Worm (Caenorhabditis elegans) whole organism, late embryonic: ENCODE measurements around the gene irld-55.

Experiments used
- C38D4.7 ChIP-seq: fragments of 200-800 bp; sonication (Bioruptor generic); optimal IDR thresholded peaks from 2 replicates; lab custom pipeline; 2018; ENCODE audit warnings: mild to moderate bottlenecking, missing genetic modification characterization, moderate library complexity, missing compliant biosample characterization
- F13H6.1 ChIP-seq: sonication (generic microtip); optimal IDR thresholded peaks from 2 replicates; lab custom pipeline; 2016; ENCODE audit warnings: missing genetic modification characterization, missing compliant biosample characterization
- K02D7.2 ChIP-seq: sonication (generic microtip); optimal IDR thresholded peaks from 2 replicates; lab custom pipeline; 2017; ENCODE audit warnings: mild to moderate bottlenecking, missing genetic modification characterization, missing compliant biosample characterization
- K09A11.1 ChIP-seq: sonication (generic microtip); optimal IDR thresholded peaks from 2 replicates; lab custom pipeline; 2017; ENCODE audit warnings: antibody characterized with exemption, mild to moderate bottlenecking, missing genetic modification characterization, missing compliant biosample characterization; ENCODE audit not compliant: insufficient read depth
- T23F11.4 ChIP-seq: fragments of 200-800 bp; sonication (Bioruptor generic); optimal IDR thresholded peaks from 2 replicates; lab custom pipeline; 2018; ENCODE audit warnings: mild to moderate bottlenecking, missing genetic modification characterization, missing compliant biosample characterization
- Y22D7AL.16 ChIP-seq: sonication (generic microtip); optimal IDR thresholded peaks from 2 replicates; lab custom pipeline; 2016; ENCODE audit warnings: missing genetic modification characterization, missing compliant biosample characterization
- ama-1 ChIP-seq: fragments of 150-350 bp; optimal IDR thresholded peaks from 2 replicates; lab custom pipeline; 2014
- ceh-14 ChIP-seq: sonication (generic microtip); optimal IDR thresholded peaks from 2 replicates; lab custom pipeline; 2016; ENCODE audit warnings: missing genotype, missing genetic modification characterization, missing compliant biosample characterization
- ceh-18 ChIP-seq: sonication (generic microtip); optimal IDR thresholded peaks from 2 replicates; lab custom pipeline; 2016; ENCODE audit warnings: missing genetic modification characterization, missing compliant biosample characterization
- ceh-19 ChIP-seq: fragments of 200-800 bp; sonication (Bioruptor generic); optimal IDR thresholded peaks from 2 replicates; lab custom pipeline; 2018; ENCODE audit warnings: mild to moderate bottlenecking, missing genetic modification characterization, missing compliant biosample characterization
- ceh-2 ChIP-seq: sonication (generic microtip); optimal IDR thresholded peaks from 2 replicates; lab custom pipeline; 2016; ENCODE audit warnings: missing genotype, missing genetic modification characterization, missing compliant biosample characterization
- ceh-22 ChIP-seq: sonication (generic microtip); optimal IDR thresholded peaks from 2 replicates; lab custom pipeline; 2017; ENCODE audit warnings: missing biosample characterization, missing genetic modification characterization
- ceh-24 ChIP-seq: sonication (generic microtip); optimal IDR thresholded peaks from 2 replicates; lab custom pipeline; 2016; ENCODE audit warnings: mild to moderate bottlenecking, missing genetic modification characterization, missing compliant biosample characterization
- ceh-45 ChIP-seq: fragments of 200-800 bp; sonication (Bioruptor generic); IDR thresholded peaks from 2 replicates; pipeline ENCODE4 v1.3.6; 2022; ENCODE audit warnings: missing genetic modification reagents, missing genetic modification characterization, missing compliant biosample characterization
- ceh-6 ChIP-seq: fragments of 200-800 bp; sonication (Bioruptor generic); optimal IDR thresholded peaks from 2 replicates; lab custom pipeline; 2018; ENCODE audit warnings: mild to moderate bottlenecking, missing genetic modification characterization, missing compliant biosample characterization
- ceh-9 ChIP-seq: sonication (generic microtip); optimal IDR thresholded peaks from 2 replicates; lab custom pipeline; 2016; ENCODE audit warnings: mild to moderate bottlenecking, missing genetic modification characterization, inconsistent platforms, missing compliant biosample characterization
- che-1 ChIP-seq: sonication (generic microtip); optimal IDR thresholded peaks from 2 replicates; lab custom pipeline; 2016; ENCODE audit warnings: mild to moderate bottlenecking, missing genetic modification characterization, missing compliant biosample characterization
- dmd-4 ChIP-seq: sonication (generic microtip); optimal IDR thresholded peaks from 2 replicates; lab custom pipeline; 2016; ENCODE audit warnings: borderline replicate concordance, missing genetic modification characterization, missing compliant biosample characterization
- elt-4 ChIP-seq: sonication (generic microtip); optimal IDR thresholded peaks from 2 replicates; lab custom pipeline; 2016; ENCODE audit warnings: missing genetic modification characterization, missing compliant biosample characterization
- ets-4 ChIP-seq: sonication (generic microtip); optimal IDR thresholded peaks from 2 replicates; lab custom pipeline; 2016; ENCODE audit warnings: missing genetic modification characterization, missing compliant biosample characterization
- fax-1 ChIP-seq: sonication (generic microtip); optimal IDR thresholded peaks from 2 replicates; lab custom pipeline; 2016; ENCODE audit warnings: missing genotype, missing genetic modification characterization, missing compliant biosample characterization
- fkh-6 ChIP-seq: sonication (generic microtip); optimal IDR thresholded peaks from 2 replicates; lab custom pipeline; 2016; ENCODE audit warnings: missing genetic modification characterization, missing compliant biosample characterization
- gmeb-2 ChIP-seq: sonication (generic microtip); optimal IDR thresholded peaks from 2 replicates; lab custom pipeline; 2016; ENCODE audit warnings: missing genetic modification characterization, inconsistent platforms, missing compliant biosample characterization
- hlh-13 ChIP-seq: fragments of 200-800 bp; sonication (Bioruptor generic); optimal IDR thresholded peaks from 2 replicates; lab custom pipeline; 2018; ENCODE audit warnings: mild to moderate bottlenecking, missing genetic modification characterization, missing compliant biosample characterization
- hlh-30 ChIP-seq: sonication (generic microtip); optimal IDR thresholded peaks from 2 replicates; lab custom pipeline; 2017; ENCODE audit warnings: antibody characterized with exemption, missing genetic modification characterization, missing compliant biosample characterization; ENCODE audit not compliant: insufficient read depth
- hlh-8 ChIP-seq: sonication (generic microtip); optimal IDR thresholded peaks from 2 replicates; lab custom pipeline; 2016; ENCODE audit warnings: missing genotype, missing genetic modification characterization, missing compliant biosample characterization
- lim-6 ChIP-seq: sonication (generic microtip); optimal IDR thresholded peaks from 2 replicates; lab custom pipeline; 2016; ENCODE audit warnings: missing genetic modification characterization, missing compliant biosample characterization
- lin-11 ChIP-seq: fragments of 200-800 bp; sonication (Bioruptor generic); optimal IDR thresholded peaks from 2 replicates; lab custom pipeline; 2018; ENCODE audit warnings: mild to moderate bottlenecking, missing genetic modification characterization, missing compliant biosample characterization
- madf-2 ChIP-seq: sonication (generic microtip); optimal IDR thresholded peaks from 2 replicates; lab custom pipeline; 2017; ENCODE audit warnings: missing genetic modification characterization, missing compliant biosample characterization
- nfya-1 ChIP-seq: sonication (generic microtip); optimal IDR thresholded peaks from 2 replicates; lab custom pipeline; 2017; ENCODE audit warnings: missing genetic modification characterization, mild to moderate bottlenecking, missing compliant biosample characterization, antibody characterized with exemption, moderate library complexity
- nhr-11 ChIP-seq: fragments of 150-350 bp; optimal IDR thresholded peaks from 2 replicates; lab custom pipeline; 2014; ENCODE audit warnings: missing biosample characterization, missing genetic modification characterization
- nhr-232 ChIP-seq: sonication (generic microtip); optimal IDR thresholded peaks from 2 replicates; lab custom pipeline; 2016; ENCODE audit warnings: missing genetic modification characterization, missing compliant biosample characterization
- npax-4 ChIP-seq: sonication (generic microtip); optimal IDR thresholded peaks from 2 replicates; lab custom pipeline; 2016; ENCODE audit warnings: missing genetic modification characterization, missing compliant biosample characterization
- odd-2 ChIP-seq: sonication (generic microtip); optimal IDR thresholded peaks from 2 replicates; lab custom pipeline; 2017; ENCODE audit warnings: antibody characterized with exemption, mild to moderate bottlenecking, missing genetic modification characterization, missing compliant biosample characterization
- pag-3 ChIP-seq: sonication (generic microtip); optimal IDR thresholded peaks from 2 replicates; lab custom pipeline; 2016; ENCODE audit warnings: missing compliant biosample characterization, missing genetic modification characterization, borderline replicate concordance
- pha-2 ChIP-seq: sonication (generic microtip); optimal IDR thresholded peaks from 2 replicates; lab custom pipeline; 2017; ENCODE audit warnings: mild to moderate bottlenecking, missing genetic modification characterization, missing compliant biosample characterization
- pha-4 ChIP-seq: fragments of 150-350 bp; optimal IDR thresholded peaks from 2 replicates; lab custom pipeline; 2018; ENCODE audit warnings: missing biosample characterization, missing genetic modification reagents, missing genetic modification characterization
- ref-2 ChIP-seq: sonication (generic microtip); optimal IDR thresholded peaks from 2 replicates; lab custom pipeline; 2016; ENCODE audit warnings: missing genetic modification characterization, missing compliant biosample characterization
- rnt-1 ChIP-seq: sonication (generic microtip); optimal IDR thresholded peaks from 2 replicates; lab custom pipeline; 2016; ENCODE audit warnings: missing genetic modification characterization, missing compliant biosample characterization
- sdc-2 ChIP-seq: sonication (generic microtip); optimal IDR thresholded peaks from 2 replicates; lab custom pipeline; 2016; ENCODE audit warnings: missing genotype, missing genetic modification characterization, missing compliant biosample characterization
- sox-4 ChIP-seq: sonication (generic microtip); optimal IDR thresholded peaks from 2 replicates; lab custom pipeline; 2017; ENCODE audit warnings: mild to moderate bottlenecking, missing genetic modification characterization, inconsistent platforms, missing compliant biosample characterization
- syd-9 ChIP-seq: sonication (generic microtip); optimal IDR thresholded peaks from 2 replicates; lab custom pipeline; 2016; ENCODE audit warnings: mild to moderate bottlenecking, missing genetic modification characterization, moderate library complexity, missing compliant biosample characterization
- tbx-2 ChIP-seq: sonication (generic microtip); optimal IDR thresholded peaks from 2 replicates; lab custom pipeline; 2016; ENCODE audit warnings: missing genetic modification characterization, missing compliant biosample characterization
- tbx-7 ChIP-seq: sonication (generic microtip); optimal IDR thresholded peaks from 2 replicates; lab custom pipeline; 2016; ENCODE audit warnings: missing genotype, missing genetic modification characterization, missing compliant biosample characterization
- unc-42 ChIP-seq: sonication (generic microtip); optimal IDR thresholded peaks from 2 replicates; lab custom pipeline; 2016; ENCODE audit warnings: missing genotype, missing genetic modification characterization, missing compliant biosample characterization
- unc-55 ChIP-seq: sonication (generic microtip); optimal IDR thresholded peaks from 2 replicates; lab custom pipeline; 2017; ENCODE audit warnings: missing biosample characterization, missing genetic modification reagents, missing genetic modification characterization
- unc-86 ChIP-seq: sonication (generic microtip); optimal IDR thresholded peaks from 2 replicates; lab custom pipeline; 2016; ENCODE audit warnings: missing genetic modification characterization, missing compliant biosample characterization
- ztf-16 ChIP-seq: sonication (generic microtip); optimal IDR thresholded peaks from 2 replicates; lab custom pipeline; 2017; ENCODE audit warnings: missing genetic modification characterization, missing compliant biosample characterization

irld-55 gene

ce11 chrIV:14015844-14016243 lies 4.2 kb upstream of the irld-55 start, which contains the start of gene srw-63:
TSS of gene srw-63 (minus strand) at chrIV:14015944.
- no peak for TF ChIP-seq unc-42 (tag; lab: Kevin White, UChicago)
- TF ChIP-seq fkh-6 (tag; lab: Kevin White, UChicago), result no peak
- no peak for TF ChIP-seq npax-4 (tag; lab: Kevin White, UChicago)
- no peak for TF ChIP-seq pha-2
- TF ChIP-seq K02D7.2 (tag; lab: Kevin White, UChicago), result no peak
- no peak for TF ChIP-seq sdc-2 (tag; lab: Kevin White, UChicago)
- no peak for TF ChIP-seq ets-4 (tag; lab: Kevin White, UChicago)
- TF ChIP-seq ref-2, result no peak
- no peak for TF ChIP-seq nfya-1 (tag; lab: Kevin White, UChicago)
- TF ChIP-seq, all 69 proteins: peak for 0

ce11 chrIV:14032620-14033501 lies 12.9 kb downstream of the irld-55 start:
- TF ChIP-seq ceh-14 (tag; lab: Kevin White, UChicago) (peak; percentile 71), pha-2 (no peak), F13H6.1 (tag; lab: Kevin White, UChicago) (no peak), unc-86 (tag; lab: Kevin White, UChicago) (no peak), ceh-2 (tag; lab: Kevin White, UChicago) (peak; percentile 58), ceh-6 (GFP tag; lab: Kevin White, UChicago) (peak; percentile 47), K09A11.1 (tag; lab: Kevin White, UChicago) (peak; percentile 58), che-1 (tag; lab: Kevin White, UChicago) (no peak), tbx-7 (tag; lab: Kevin White, UChicago) (no peak), ztf-16 (tag; lab: Kevin White, UChicago) (no peak), ceh-22 (peak; percentile 38), nhr-11 (tag; lab: Kevin White, UChicago) (no peak), hlh-30 (tag; lab: Kevin White, UChicago) (peak; percentile 91), gmeb-2 (tag; lab: Kevin White, UChicago) (peak; percentile 6), lin-11 (tag; lab: Kevin White, UChicago) (no peak), ceh-9 (no peak), nhr-232 (tag; lab: Kevin White, UChicago) (no peak), C38D4.7 (GFP tag; lab: Kevin White, UChicago) (no peak), odd-2 (tag; lab: Kevin White, UChicago) (no peak), elt-4 (tag; lab: Kevin White, UChicago) (no peak), sox-4 (no peak), rnt-1 (tag; lab: Kevin White, UChicago) (peak; percentile 97), tbx-2 (tag; lab: Kevin White, UChicago) (peak; percentile 66), ceh-19 (GFP tag; lab: Kevin White, UChicago) (peak; percentile 36), unc-42 (tag; lab: Kevin White, UChicago) (peak; percentile 77), dmd-4 (tag; lab: Kevin White, UChicago) (no peak), hlh-8 (tag; lab: Kevin White, UChicago) (peak; percentile 44), ref-2 (peak; percentile 54), syd-9 (tag; lab: Kevin White, UChicago) (peak; percentile 19), ceh-45 (GFP tag; lab: Robert Waterston, UW) (no peak), ama-1 (peak; percentile 84), sdc-2 (tag; lab: Kevin White, UChicago) (no peak), pag-3 (tag; lab: Kevin White, UChicago) (peak; percentile 40), T23F11.4 (GFP tag; lab: Kevin White, UChicago) (peak; percentile 39), Y22D7AL.16 (no peak), fkh-6 (tag; lab: Kevin White, UChicago) (peak; percentile 37), ceh-18 (tag; lab: Kevin White, UChicago) (peak; percentile 2), unc-55 (GFP tag; lab: Kevin White, UChicago) (peak; percentile 94), hlh-13 (no peak), fax-1 (no peak), lim-6 (tag; lab: Kevin White, UChicago) (peak; percentile 75), pha-4 (no peak), madf-2 (tag; lab: Kevin White, UChicago) (no peak), ceh-24 (tag; lab: Kevin White, UChicago) (no peak)
